Worm (Caenorhabditis elegans) whole organism, L1 larva: ENCODE measurements around the gene F44B9.5.

Source experiments
- C04F5.9 ChIP-seq: sonication (generic microtip); optimal IDR thresholded peaks from 2 replicates; lab custom pipeline; 2016; ENCODE audit warnings: missing genetic modification characterization, missing compliant biosample characterization
- Y116A8C.19 ChIP-seq: sonication (generic microtip); optimal IDR thresholded peaks from 2 replicates; lab custom pipeline; 2016; ENCODE audit warnings: missing compliant biosample characterization, missing genetic modification characterization, borderline replicate concordance
- alr-1 ChIP-seq: fragments of 200-800 bp; sonication (Bioruptor generic); optimal IDR thresholded peaks from 2 replicates; lab custom pipeline; 2018; ENCODE audit warnings: borderline replicate concordance, mild to moderate bottlenecking, missing genetic modification characterization, missing compliant biosample characterization
- aly-2 ChIP-seq: fragments of 150-350 bp; optimal IDR thresholded peaks from 2 replicates; lab custom pipeline; 2014; ENCODE audit warnings: missing biosample characterization, missing genetic modification characterization
- blmp-1 ChIP-seq: fragments of 150-350 bp; optimal IDR thresholded peaks from 2 replicates; lab custom pipeline; 2014; ENCODE audit warnings: missing biosample characterization, missing genetic modification characterization
- dpl-1 ChIP-seq, 3 experiments: fragments of 150-350 bp in 2 of 3; sonication (generic microtip) in 1 of 3; optimal IDR thresholded peaks; 2 replicates each; lab custom pipeline; 2014 to 2017; ENCODE audit warnings: missing biosample characterization in 3 of 3, missing genetic modification characterization in 3 of 3, missing genetic modification reagents in 3 of 3
- efl-3 ChIP-seq: fragments of 200-800 bp; sonication (Bioruptor generic); optimal IDR thresholded peaks from 2 replicates; lab custom pipeline; 2018; ENCODE audit warnings: mild to moderate bottlenecking, missing genetic modification characterization, missing compliant biosample characterization
- elt-2 ChIP-seq: sonication (generic microtip); optimal IDR thresholded peaks from 2 replicates; lab custom pipeline; 2016; ENCODE audit warnings: missing genetic modification characterization, mild to moderate bottlenecking, inconsistent platforms, missing compliant biosample characterization, missing genetic modification reagents
- ets-5 ChIP-seq: fragments of 200-800 bp; sonication (Bioruptor generic); IDR thresholded peaks from 2 replicates; pipeline ENCODE4 v1.3.6; 2022; ENCODE audit warnings: missing genetic modification characterization, missing compliant biosample characterization
- fkh-10 ChIP-seq: sonication (generic microtip); optimal IDR thresholded peaks from 2 replicates; lab custom pipeline; 2017; ENCODE audit warnings: missing biosample characterization, missing genetic modification reagents, missing genetic modification characterization
- fkh-8 ChIP-seq: sonication (generic microtip); optimal IDR thresholded peaks from 2 replicates; lab custom pipeline; 2016; ENCODE audit warnings: mild to moderate bottlenecking, missing genetic modification characterization, missing compliant biosample characterization
- hlh-17 ChIP-seq: fragments of 200-800 bp; sonication (Bioruptor generic); optimal IDR thresholded peaks from 2 replicates; lab custom pipeline; 2018; ENCODE audit warnings: missing genetic modification characterization, mild to moderate bottlenecking, missing compliant biosample characterization, moderate library complexity, borderline replicate concordance
- hpl-2 ChIP-seq: fragments of 150-350 bp; optimal IDR thresholded peaks from 2 replicates; lab custom pipeline; 2014; ENCODE audit warnings: missing biosample characterization, missing genetic modification reagents, missing genetic modification characterization
- irx-1 ChIP-seq: sonication (generic microtip); optimal IDR thresholded peaks from 2 replicates; lab custom pipeline; 2016; ENCODE audit warnings: missing genetic modification characterization, missing compliant biosample characterization
- isw-1 ChIP-seq: fragments of 200-800 bp; sonication (Bioruptor generic); IDR thresholded peaks from 2 replicates; pipeline ENCODE4 v1.3.6; 2022; ENCODE audit warnings: missing genetic modification characterization, missing compliant biosample characterization
- jun-1 ChIP-seq: fragments of 150-350 bp; optimal IDR thresholded peaks from 2 replicates; lab custom pipeline; 2014; ENCODE audit warnings: missing biosample characterization, missing genetic modification reagents, missing genetic modification characterization
- lin-13 ChIP-seq: fragments of 150-350 bp; optimal IDR thresholded peaks from 2 replicates; lab custom pipeline; 2014; ENCODE audit warnings: missing biosample characterization, missing genetic modification reagents, missing genetic modification characterization
- lin-14 ChIP-seq: fragments of 200-800 bp; sonication (Bioruptor generic); optimal IDR thresholded peaks from 2 replicates; lab custom pipeline; 2018; ENCODE audit warnings: mild to moderate bottlenecking, missing genetic modification characterization, moderate library complexity, missing compliant biosample characterization
- lin-35 ChIP-seq, 2 experiments: fragments of 150-350 bp; optimal IDR thresholded peaks; 2 replicates each; lab custom pipeline; 2014; ENCODE audit warnings: missing biosample characterization in 2 of 2, missing genetic modification characterization in 2 of 2, missing genetic modification reagents in 2 of 2
- lir-3 ChIP-seq: sonication (generic microtip); optimal IDR thresholded peaks from 2 replicates; lab custom pipeline; 2016; ENCODE audit warnings: mild to moderate bottlenecking, missing genetic modification characterization, moderate library complexity, missing compliant biosample characterization; ENCODE audit not compliant: poor library complexity
- lsy-2 ChIP-seq, 2 experiments: fragments of 150-350 bp; optimal IDR thresholded peaks; 2 replicates each; lab custom pipeline; 2014; ENCODE audit warnings: missing biosample characterization in 2 of 2, missing genetic modification characterization in 2 of 2
- mef-2 ChIP-seq: fragments of 150-350 bp; optimal IDR thresholded peaks from 2 replicates; lab custom pipeline; 2014; ENCODE audit warnings: missing biosample characterization, missing genetic modification characterization
- mep-1 ChIP-seq: fragments of 150-350 bp; optimal IDR thresholded peaks from 2 replicates; lab custom pipeline; 2014; ENCODE audit warnings: missing biosample characterization, missing genetic modification characterization
- nhr-11 ChIP-seq: fragments of 150-350 bp; optimal IDR thresholded peaks from 2 replicates; lab custom pipeline; 2014; ENCODE audit warnings: missing biosample characterization, missing genetic modification characterization
- nhr-19 ChIP-seq: fragments of 200-800 bp; sonication (Bioruptor generic); conservative IDR thresholded peaks from 2 replicates; pipeline ENCODE4 v1.3.6; 2022; ENCODE audit warnings: missing genetic modification characterization, missing compliant biosample characterization
- nhr-237 ChIP-seq: fragments of 150-350 bp; optimal IDR thresholded peaks from 2 replicates; lab custom pipeline; 2014; ENCODE audit warnings: missing biosample characterization, missing genetic modification characterization
- nhr-71 ChIP-seq: sonication (generic microtip); optimal IDR thresholded peaks from 2 replicates; lab custom pipeline; 2016; ENCODE audit warnings: mild to moderate bottlenecking, missing genetic modification characterization, moderate library complexity, missing compliant biosample characterization
- nhr-76 ChIP-seq: sonication (generic microtip); optimal IDR thresholded peaks from 2 replicates; lab custom pipeline; 2017; ENCODE audit warnings: missing biosample characterization, missing genetic modification characterization
- nhr-77 ChIP-seq: fragments of 150-350 bp; optimal IDR thresholded peaks from 2 replicates; lab custom pipeline; 2014; ENCODE audit warnings: missing biosample characterization, missing genetic modification characterization
- pqm-1 ChIP-seq: sonication (generic microtip); optimal IDR thresholded peaks from 3 replicates; lab custom pipeline; 2017; ENCODE audit warnings: missing biosample characterization, missing genetic modification characterization
- skn-1 ChIP-seq: fragments of 150-350 bp; optimal IDR thresholded peaks from 2 replicates; lab custom pipeline; 2014; ENCODE audit warnings: missing biosample characterization, missing genetic modification characterization
- snu-23 ChIP-seq: sonication (generic microtip); optimal IDR thresholded peaks from 2 replicates; lab custom pipeline; 2016; ENCODE audit warnings: missing genetic modification characterization, missing compliant biosample characterization
- sptf-1 ChIP-seq: fragments of 150-350 bp; optimal IDR thresholded peaks from 2 replicates; lab custom pipeline; 2014; ENCODE audit warnings: missing biosample characterization, missing genetic modification characterization
- sup-37 ChIP-seq: fragments of 200-800 bp; sonication (Bioruptor generic); optimal IDR thresholded peaks from 2 replicates; lab custom pipeline; 2018; ENCODE audit warnings: mild to moderate bottlenecking, missing genetic modification characterization, missing compliant biosample characterization
- swsn-7 ChIP-seq: sonication (generic microtip); optimal IDR thresholded peaks from 2 replicates; lab custom pipeline; 2016; ENCODE audit warnings: missing genetic modification characterization, missing compliant biosample characterization
- tbx-2 ChIP-seq: sonication (generic microtip); optimal IDR thresholded peaks from 2 replicates; lab custom pipeline; 2016; ENCODE audit warnings: missing genetic modification characterization, missing compliant biosample characterization
- unc-130 ChIP-seq: fragments of 150-350 bp; optimal IDR thresholded peaks from 2 replicates; lab custom pipeline; 2017; ENCODE audit warnings: missing biosample characterization, missing genetic modification characterization, inconsistent platforms
- unc-86 ChIP-seq: sonication (generic microtip); optimal IDR thresholded peaks from 2 replicates; lab custom pipeline; 2016; ENCODE audit warnings: missing genetic modification characterization, missing compliant biosample characterization
- unc-98 ChIP-seq: fragments of 200-800 bp; sonication (Bioruptor generic); IDR thresholded peaks from 2 replicates; pipeline ENCODE4 v1.3.6; 2022; ENCODE audit warnings: missing genetic modification characterization, missing compliant biosample characterization
- vab-15 ChIP-seq: sonication (generic microtip); optimal IDR thresholded peaks from 2 replicates; lab custom pipeline; 2017; ENCODE audit warnings: missing genotype, mild to moderate bottlenecking, missing genetic modification characterization, missing compliant biosample characterization
- zag-1 ChIP-seq: fragments of 150-350 bp; optimal IDR thresholded peaks from 2 replicates; lab custom pipeline; 2014; ENCODE audit warnings: missing biosample characterization, missing genetic modification characterization
- ztf-4 ChIP-seq: fragments of 150-350 bp; optimal IDR thresholded peaks from 2 replicates; lab custom pipeline; 2014; ENCODE audit warnings: missing biosample characterization, missing genetic modification characterization

F44B9.5 gene

ce11 chrIII:8016438-8016837 lies at the start of gene F44B9.5:
TSS of gene F44B9.5 (minus strand) at chrIII:8016538.
- no peak for TF ChIP-seq nhr-71 (tag; lab: Kevin White, UChicago)
- no peak for TF ChIP-seq lir-3 (tag; lab: Kevin White, UChicago)
- no peak for TF ChIP-seq mef-2
- no peak for TF ChIP-seq nhr-237
- no peak for TF ChIP-seq alr-1 (tag; lab: Kevin White, UChicago)
- no peak for TF ChIP-seq tbx-2
- TF ChIP-seq isw-1 (GFP tag; lab: Robert Waterston, UW), result no peak
- no peak for TF ChIP-seq fkh-8 (tag; lab: Kevin White, UChicago)
- no peak for TF ChIP-seq unc-86 (tag; lab: Kevin White, UChicago)
- no peak for TF ChIP-seq fkh-10 (GFP tag; lab: Kevin White, UChicago)
- no peak for TF ChIP-seq swsn-7
- no peak for TF ChIP-seq jun-1 (tag; lab: Kevin White, UChicago)
- no peak for TF ChIP-seq nhr-76 (tag; lab: Kevin White, UChicago)
- TF ChIP-seq vab-15 (tag; lab: Kevin White, UChicago), result no peak
- no peak for TF ChIP-seq irx-1 (tag; lab: Kevin White, UChicago)
- TF ChIP-seq lin-14 (GFP tag; lab: Kevin White, UChicago), result no peak
- TF ChIP-seq pqm-1, result no peak
- TF ChIP-seq, all 84 proteins: peak for 0

DNA sequence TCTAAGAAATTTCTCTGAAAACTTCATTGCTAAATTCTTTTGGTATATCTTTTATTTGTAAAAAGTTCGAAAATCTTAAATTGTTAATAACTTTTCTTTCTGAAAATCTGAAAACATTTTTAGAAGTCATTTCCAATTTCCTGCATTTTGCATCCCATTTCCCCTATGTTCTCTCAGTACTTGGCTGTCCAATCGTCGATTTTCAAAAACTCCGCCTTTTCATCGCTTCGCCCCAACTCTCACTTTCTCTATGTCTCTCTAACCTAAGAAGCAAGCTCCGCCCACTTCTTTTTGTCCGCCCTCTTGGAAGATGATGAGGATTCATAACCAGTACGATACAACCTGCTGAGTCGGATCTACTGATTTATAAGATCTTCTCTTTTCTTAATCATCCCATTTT lies 48.8 kb upstream of the F44B9.5 start:
- TF ChIP-seq efl-3 (GFP tag; lab: Kevin White, UChicago) (no peak), lir-3 (tag; lab: Kevin White, UChicago) (no peak), C04F5.9 (tag; lab: Kevin White, UChicago) (no peak), unc-98 (GFP tag; lab: Robert Waterston, UW) (no peak), nhr-11 (tag; lab: Kevin White, UChicago) (no peak), ztf-4 (tag; lab: Kevin White, UChicago) (no peak), snu-23 (GFP tag; lab: Kevin White, UChicago) (peak; percentile 17), blmp-1 (tag; lab: Kevin White, UChicago) (peak; percentile 65), lsy-2 (tag; optimal IDR thresholded peaks at IDR 0.05; lab: Kevin White, UChicago) (peak in 1 of 2 experiments; percentile 50), tbx-2 (no peak), sptf-1 (tag; lab: Kevin White, UChicago) (no peak), fkh-8 (tag; lab: Kevin White, UChicago) (no peak), irx-1 (tag; lab: Kevin White, UChicago) (no peak), sup-37 (GFP tag; lab: Kevin White, UChicago) (no peak), zag-1 (no peak)
- TF ChIP-seq, all 84 proteins: peak for 3

DNA sequence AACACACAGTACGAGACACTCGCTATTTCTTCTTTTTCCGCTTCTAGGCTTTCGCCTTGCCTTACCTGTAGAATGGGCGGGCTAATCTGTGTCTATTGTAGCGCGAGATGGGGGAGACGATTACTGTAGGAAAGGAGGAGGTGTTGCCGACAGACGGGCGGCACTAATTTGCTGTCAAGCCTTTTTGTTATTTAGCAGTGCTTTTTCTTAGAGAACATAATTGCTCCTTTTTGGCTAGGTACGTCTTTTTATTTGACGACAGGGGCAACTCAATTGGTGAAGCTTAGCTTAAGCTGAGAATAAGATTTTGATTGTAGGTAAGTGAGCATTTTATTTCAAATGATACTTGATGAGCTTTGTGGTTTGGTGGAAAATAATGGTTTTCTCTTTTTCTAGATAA lies 47.3 kb upstream of the F44B9.5 start:
- no peak for TF ChIP-seq mep-1 (tag; lab: Kevin White, UChicago)
- no peak for TF ChIP-seq nhr-19 (GFP tag; lab: Robert Waterston, UW)
- TF ChIP-seq lin-35 (GFP tag; optimal IDR thresholded peaks at IDR 0.05; lab: Kevin White, UChicago), result no peak
- no peak for TF ChIP-seq unc-130 (tag; lab: Kevin White, UChicago)
- no peak for TF ChIP-seq snu-23 (GFP tag; lab: Kevin White, UChicago)
- TF ChIP-seq C04F5.9 (tag; lab: Kevin White, UChicago), result no peak
- no peak for TF ChIP-seq ets-5 (GFP tag; lab: Robert Waterston, UW)
- TF ChIP-seq elt-2 (tag; lab: Kevin White, UChicago), result no peak
- no peak for TF ChIP-seq hlh-17 (GFP tag; lab: Kevin White, UChicago)
- no peak for TF ChIP-seq Y116A8C.19 (tag; lab: Kevin White, UChicago)
- TF ChIP-seq skn-1 (tag; lab: Kevin White, UChicago), result no peak
- no peak for TF ChIP-seq fkh-8 (tag; lab: Kevin White, UChicago)
- no peak for TF ChIP-seq nhr-77
- TF ChIP-seq dpl-1 (GFP tag; optimal IDR thresholded peaks at IDR 0.05; lab: Kevin White, UChicago), result no peak
- TF ChIP-seq ztf-4 (tag; lab: Kevin White, UChicago), result no peak
- no peak for TF ChIP-seq aly-2 (tag; lab: Kevin White, UChicago)
- no peak for TF ChIP-seq swsn-7
- no peak for TF ChIP-seq lin-13 (GFP tag; lab: Kevin White, UChicago)
- no peak for TF ChIP-seq hpl-2 (GFP tag; lab: Kevin White, UChicago)
- no peak for TF ChIP-seq unc-98 (GFP tag; lab: Robert Waterston, UW)
